Fruit fly (Drosophila melanogaster) whole organism, embryonic: ENCODE results near the gene CG13984.

ENCODE experiments used
- Awh ChIP-seq: fragments of 200-800 bp; sonication (Bioruptor generic); IDR thresholded peaks from 2 replicates; pipeline ENCODE4, ENCODE4 v1.3.6; 2022; ENCODE audit warnings: missing biosample characterization, missing genetic modification characterization
- CG10267 ChIP-seq: fragments of 200-800 bp; sonication (Bioruptor generic); optimal IDR thresholded peaks from 2 replicates; lab custom pipeline; 2018; ENCODE audit warnings: missing biosample characterization, mild to moderate bottlenecking, missing genetic modification characterization, moderate library complexity
- CG10274 ChIP-seq: fragments of 200-800 bp; sonication (Bioruptor generic); optimal IDR thresholded peaks from 3 replicates; lab custom pipeline; 2017; ENCODE audit warnings: missing biosample characterization, mild to moderate bottlenecking, missing genetic modification characterization
- CG11696 ChIP-seq: fragments of 200-800 bp; sonication (Bioruptor generic); IDR thresholded peaks from 2 replicates; pipeline ENCODE4 v1.3.6; 2022; ENCODE audit warnings: missing biosample characterization, missing genetic modification characterization
- CG12299 ChIP-seq: fragments of 200-800 bp; sonication (Bioruptor generic); optimal IDR thresholded peaks from 2 replicates; lab custom pipeline; 2018; ENCODE audit warnings: missing biosample characterization, mild to moderate bottlenecking, missing genetic modification characterization
- CG13287 ChIP-seq: fragments of 200-800 bp; sonication (Bioruptor generic); IDR thresholded peaks from 2 replicates; pipeline ENCODE4 v1.3.6; 2022; ENCODE audit warnings: missing biosample characterization, missing genetic modification characterization; ENCODE audit not compliant: partially characterized antibody
- CG13894 ChIP-seq: fragments of 200-800 bp; sonication (Bioruptor generic); optimal IDR thresholded peaks from 3 replicates; lab custom pipeline; 2018; ENCODE audit warnings: missing biosample characterization, mild to moderate bottlenecking, missing genetic modification characterization, moderate library complexity
- CG15269 ChIP-seq: fragments of 200-800 bp; sonication (Bioruptor generic); optimal IDR thresholded peaks from 2 replicates; lab custom pipeline; 2018; ENCODE audit warnings: missing biosample characterization, mild to moderate bottlenecking, missing genetic modification characterization, moderate library complexity
- CG16815 ChIP-seq: fragments of 200-800 bp; sonication (Bioruptor generic); optimal IDR thresholded peaks from 3 replicates; lab custom pipeline; 2017; ENCODE audit warnings: missing biosample characterization, mild to moderate bottlenecking, missing genetic modification characterization
- CG17568 ChIP-seq: fragments of 200-800 bp; sonication (Bioruptor generic); optimal IDR thresholded peaks from 2 replicates; lab custom pipeline; 2018; ENCODE audit warnings: missing biosample characterization, mild to moderate bottlenecking, missing genetic modification characterization, moderate library complexity
- CG17912 ChIP-seq: fragments of 200-800 bp; sonication (Bioruptor generic); optimal IDR thresholded peaks from 2 replicates; lab custom pipeline; 2018; ENCODE audit warnings: missing biosample characterization, mild to moderate bottlenecking, missing genetic modification characterization
- CG2120 ChIP-seq: fragments of 200-800 bp; sonication (Bioruptor generic); optimal IDR thresholded peaks from 3 replicates; lab custom pipeline; 2016; ENCODE audit warnings: missing biosample characterization, missing genetic modification characterization
- CG2199 ChIP-seq: fragments of 200-800 bp; sonication (Bioruptor generic); IDR thresholded peaks from 3 replicates; pipeline ENCODE4 v1.3.6; 2022; ENCODE audit warnings: missing biosample characterization, missing genetic modification characterization
- CG2678 ChIP-seq: fragments of 200-800 bp; sonication (Bioruptor generic); optimal IDR thresholded peaks from 3 replicates; lab custom pipeline; 2019; ENCODE audit warnings: missing biosample characterization, mild to moderate bottlenecking, missing genetic modification characterization, moderate library complexity
- CG43689 ChIP-seq: fragments of 200-800 bp; sonication (Bioruptor generic); IDR thresholded peaks from 2 replicates; pipeline ENCODE4 v1.3.6; 2022; ENCODE audit warnings: missing biosample characterization, missing genetic modification characterization
- CG4730 ChIP-seq: fragments of 200-800 bp; sonication (Bioruptor generic); IDR thresholded peaks from 2 replicates; pipeline ENCODE4 v1.3.6; 2022; ENCODE audit warnings: missing biosample characterization, missing genetic modification characterization
- CG8359 ChIP-seq: fragments of 200-800 bp; sonication (Bioruptor generic); optimal IDR thresholded peaks from 2 replicates; lab custom pipeline; 2017; ENCODE audit warnings: missing biosample characterization, mild to moderate bottlenecking, missing genetic modification characterization, borderline replicate concordance
- Dip2 ChIP-seq: fragments of 200-800 bp; sonication (Bioruptor generic); IDR thresholded peaks from 2 replicates; pipeline ENCODE4 v1.3.6; 2022; ENCODE audit warnings: missing biosample characterization, missing genetic modification characterization
- Dll ChIP-seq: fragments of 200-800 bp; sonication (Bioruptor generic); IDR thresholded peaks from 4 replicates; pipeline ENCODE4 v1.3.6; 2022; ENCODE audit warnings: missing biosample characterization, missing genetic modification characterization; ENCODE audit not compliant: partially characterized antibody
- Drgx ChIP-seq: fragments of 200-800 bp; sonication (Bioruptor generic); IDR thresholded peaks from 2 replicates; pipeline ENCODE4 v1.3.6; 2022; ENCODE audit warnings: missing biosample characterization, missing genetic modification characterization
- Ets65A ChIP-seq: fragments of 200-800 bp; sonication (Bioruptor generic); peaks from one replicate; lab custom pipeline; 2016; ENCODE audit warnings: missing biosample characterization, missing genetic modification characterization
- Hand ChIP-seq: fragments of 200-800 bp; sonication (Bioruptor generic); optimal IDR thresholded peaks from 2 replicates; lab custom pipeline; 2017; ENCODE audit warnings: mild to moderate bottlenecking, missing biosample characterization, missing genetic modification reagents, missing genetic modification characterization
- Med ChIP-seq: fragments of 200-800 bp; sonication (Bioruptor generic); peaks from one replicate; lab custom pipeline; 2016; ENCODE audit warnings: missing biosample characterization, missing genetic modification characterization, mild to moderate bottlenecking, inconsistent platforms, moderate library complexity
- Nf-YC ChIP-seq: fragments of 200-800 bp; optimal IDR thresholded peaks from 3 replicates; lab custom pipeline; 2019; ENCODE audit warnings: missing biosample characterization, mild to moderate bottlenecking, missing genetic modification characterization, moderate library complexity
- bsh ChIP-seq, 2 experiments: fragments of 200-800 bp; sonication (Bioruptor generic); optimal IDR thresholded peaks; 2 replicates each; lab custom pipeline; 2017 to 2018; ENCODE audit warnings: mild to moderate bottlenecking in 2 of 2, missing biosample characterization in 2 of 2, missing genetic modification characterization in 2 of 2, moderate library complexity in 1 of 2
- chif ChIP-seq, 2 experiments: fragments of 200-800 bp; sonication (Bioruptor generic); optimal IDR thresholded peaks; 3 replicates each; lab custom pipeline; 2016; ENCODE audit warnings: missing biosample characterization in 2 of 2, missing genetic modification characterization in 2 of 2
- ci ChIP-seq: fragments of 200-800 bp; sonication (Bioruptor generic); IDR thresholded peaks from 3 replicates; pipeline ENCODE4 v1.3.6; 2022; ENCODE audit warnings: missing biosample characterization, missing genetic modification characterization
- dati ChIP-seq: fragments of 200-800 bp; sonication (Bioruptor generic); IDR thresholded peaks from 2 replicates; pipeline ENCODE4 v1.3.6; 2022; ENCODE audit warnings: missing biosample characterization, missing genetic modification characterization
- dimm ChIP-seq: fragments of 200-800 bp; sonication (Bioruptor generic); IDR thresholded peaks from 2 replicates; pipeline ENCODE4 v1.3.6; 2022; ENCODE audit warnings: missing biosample characterization, missing genetic modification characterization
- disco-r ChIP-seq: fragments of 200-800 bp; sonication (Bioruptor generic); optimal IDR thresholded peaks from 2 replicates; lab custom pipeline; 2016; ENCODE audit warnings: missing biosample characterization, missing genetic modification characterization
- dmrt99B ChIP-seq: fragments of 200-800 bp; sonication (Bioruptor generic); optimal IDR thresholded peaks from 2 replicates; lab custom pipeline; 2018; ENCODE audit warnings: missing biosample characterization, mild to moderate bottlenecking, missing genetic modification characterization, moderate library complexity
- dysf ChIP-seq: fragments of 200-800 bp; sonication (Bioruptor generic); IDR thresholded peaks from 3 replicates; pipeline ENCODE4 v1.3.6; 2022; ENCODE audit warnings: missing biosample characterization, missing genetic modification characterization
- esg ChIP-seq: fragments of 200-800 bp; sonication (Bioruptor generic); conservative IDR thresholded peaks from 2 replicates; pipeline ENCODE4 v1.3.6; 2022; ENCODE audit warnings: missing biosample characterization, missing genetic modification characterization
- eve ChIP-seq, 2 experiments: fragments of >200 bp; optimal IDR thresholded peaks; 2 replicates each; lab custom pipeline; 2017; ENCODE audit warnings: missing biosample characterization in 2 of 2, missing genetic modification characterization in 2 of 2
- gem ChIP-seq: fragments of 200-800 bp; sonication (Bioruptor generic); optimal IDR thresholded peaks from 2 replicates; lab custom pipeline; 2019; ENCODE audit warnings: missing biosample characterization, mild to moderate bottlenecking, missing genetic modification characterization, moderate library complexity
- gro ChIP-seq: fragments of 200-800 bp; sonication (Bioruptor generic); optimal IDR thresholded peaks from 2 replicates; lab custom pipeline; 2016; ENCODE audit warnings: missing biosample characterization, missing genetic modification characterization
- lov ChIP-seq, 2 experiments: fragments of 200-800 bp in 1 of 2; fragments of >200 bp in 1 of 2; sonication (Bioruptor generic) in 1 of 2; IDR thresholded peaks in 1 of 2; optimal IDR thresholded peaks in 1 of 2; 2 replicates in 1 of 2; 3 replicates in 1 of 2; pipeline versions ENCODE4 v1.3.6 to Lab custom; 2017 to 2022; ENCODE audit warnings: missing biosample characterization in 1 of 2, missing genetic modification characterization in 1 of 2
- onecut ChIP-seq: fragments of 200-800 bp; sonication (Bioruptor generic); IDR thresholded peaks from 2 replicates; pipeline ENCODE4 v1.3.6; 2022; ENCODE audit warnings: missing biosample characterization, missing genetic modification characterization
- pum ChIP-seq: fragments of 200-800 bp; sonication (Bioruptor generic); optimal IDR thresholded peaks from 2 replicates; lab custom pipeline; 2016; ENCODE audit warnings: missing biosample characterization, missing genetic modification characterization
- pzg ChIP-seq: fragments of 200-800 bp; sonication (Bioruptor generic); optimal IDR thresholded peaks from 3 replicates; lab custom pipeline; 2018; ENCODE audit warnings: missing biosample characterization, mild to moderate bottlenecking, missing genetic modification characterization, moderate library complexity
- sens ChIP-seq: fragments of 200-800 bp; sonication (Bioruptor generic); peaks from one replicate; lab custom pipeline; 2016; ENCODE audit warnings: missing biosample characterization, missing genetic modification characterization
- sqz ChIP-seq: fragments of 200-800 bp; sonication (Bioruptor generic); optimal IDR thresholded peaks from 3 replicates; lab custom pipeline; 2018; ENCODE audit warnings: missing biosample characterization, mild to moderate bottlenecking, missing genetic modification characterization
- tup ChIP-seq: fragments of 200-800 bp; sonication (Bioruptor generic); optimal IDR thresholded peaks from 2 replicates; lab custom pipeline; 2016; ENCODE audit warnings: missing biosample characterization, mild to moderate bottlenecking, missing genetic modification characterization, moderate library complexity
- vvl ChIP-seq: fragments of 200-800 bp; sonication (Bioruptor generic); IDR thresholded peaks from 2 replicates; pipeline ENCODE4 v1.3.6; 2022; ENCODE audit warnings: missing biosample characterization, missing genetic modification characterization

The CG13984 gene

DNA sequence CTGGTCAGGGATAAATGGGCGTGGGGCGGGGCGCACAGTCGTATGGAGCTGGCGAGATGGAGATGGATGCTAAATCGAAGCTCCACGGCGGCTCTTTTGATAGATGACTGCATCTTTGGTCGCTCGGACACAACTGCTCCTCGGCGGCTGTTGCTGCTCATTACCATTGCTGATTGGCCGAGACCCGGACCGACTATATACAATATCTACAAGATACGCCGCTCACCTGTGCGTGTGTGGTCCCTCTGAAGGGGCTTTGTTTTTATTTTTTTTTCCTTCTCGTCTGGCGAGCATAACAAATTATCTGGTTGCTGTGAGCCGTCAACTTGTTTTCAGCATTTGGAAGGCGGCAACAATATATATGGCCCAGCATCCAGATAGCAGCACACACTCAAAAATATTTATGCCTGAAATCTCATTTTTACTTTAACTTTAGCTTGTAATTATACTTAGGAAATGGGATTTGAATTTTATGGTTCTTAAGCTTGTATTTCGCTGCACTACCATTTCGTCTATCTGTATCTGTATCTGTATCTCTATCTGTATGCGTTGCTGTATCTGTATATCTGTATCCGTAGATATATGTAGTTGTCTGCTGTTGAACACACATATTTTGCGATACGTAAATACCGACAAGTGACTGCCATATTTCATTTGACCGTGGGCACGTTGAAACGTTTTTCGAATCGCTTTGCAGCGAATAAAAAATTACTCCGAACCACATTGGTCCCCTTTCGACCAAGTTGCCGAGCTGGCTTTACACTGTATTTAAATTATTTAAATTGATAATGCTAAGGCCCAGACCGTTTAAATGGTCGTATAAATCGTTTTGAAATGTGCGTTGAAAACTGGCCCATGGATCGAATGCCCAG, 34.4 kb upstream of the CG13984 start:
- TF ChIP-seq dysf (GFP tag; lab: Robert Waterston, UW), result 0 out of 3 replicates have a peak, but pooled peaks have one; percentile 17
- peak; percentile 30 for TF ChIP-seq Nf-YC
- TF ChIP-seq CG16815 (GFP tag; lab: Kevin White, UChicago), result no peak
- TF ChIP-seq ci (GFP tag; lab: Robert Waterston, UW), result peak; percentile 63; the same call in 1 of the 3 replicates
- no peak for TF ChIP-seq Dll (GFP tag; lab: Robert Waterston, UW)
- peak in 1 of 2 experiments; percentile 35 for TF ChIP-seq eve (GFP tag; optimal IDR thresholded peaks at IDR 0.05; lab: Kevin White, UChicago)
- TF ChIP-seq gro (GFP tag; lab: Kevin White, UChicago), result no peak
- TF ChIP-seq CG13287, result no peak
- peak; percentile 5 for TF ChIP-seq CG2678 (tag; lab: Kevin White, UChicago)
- TF ChIP-seq sqz (GFP tag; lab: Kevin White, UChicago), result peak; percentile 24
- TF ChIP-seq Awh (GFP tag; lab: Robert Waterston, UW), result peak; percentile 85
- peak; percentile 88 for TF ChIP-seq Ets65A
- peak; percentile 11 for TF ChIP-seq dmrt99B (tag; lab: Kevin White, UChicago)
- peak; percentile 6 for TF ChIP-seq CG8359 (GFP tag; lab: Kevin White, UChicago)
- peak; percentile 51; the same call in 1 of the 2 replicates for TF ChIP-seq vvl (GFP tag; lab: Robert Waterston, UW)
- peak; percentile 20 for TF ChIP-seq CG15269 (tag; lab: Kevin White, UChicago)
- TF ChIP-seq gem, result peak; percentile 18
- no peak for TF ChIP-seq sens (GFP tag; lab: Kevin White, UChicago)
- TF ChIP-seq onecut (GFP tag; lab: Robert Waterston, UW), result no peak
- TF ChIP-seq esg, result no peak

dm6 chr2L:6275981-6276380, 32.6 kb upstream of the CG13984 start:
- TF ChIP-seq CG8359 (GFP tag; lab: Kevin White, UChicago) (peak; percentile 92), lov (optimal IDR thresholded peaks at IDR 0.05; lab: Kevin White, UChicago) (no peak), lov (GFP tag; IDR thresholded peaks at IDR 0.05; lab: Robert Waterston, UW) (0 out of 3 replicates have a peak, but pooled peaks have one; percentile 18), CG2199 (no peak), CG2120 (GFP tag; lab: Kevin White, UChicago) (no peak), dimm (GFP tag; lab: Robert Waterston, UW) (no peak)

- peak; percentile 13 for TF ChIP-seq Med (GFP tag; lab: Kevin White, UChicago)
- no peak for TF ChIP-seq CG10274 (GFP tag; lab: Kevin White, UChicago)
- TF ChIP-seq Drgx (GFP tag; lab: Robert Waterston, UW), result 0 out of 2 replicates have a peak, but pooled peaks have one; percentile 9
- TF ChIP-seq CG13894 (tag; lab: Kevin White, UChicago), result no peak
- no peak for TF ChIP-seq chif (GFP tag; optimal IDR thresholded peaks at IDR 0.05; lab: Kevin White, UChicago)
- no peak for TF ChIP-seq CG17568 (GFP tag; lab: Kevin White, UChicago)
These were observed 31.8 kb upstream of the CG13984 start for dm6 chr2L:6276815-6277214.

- TF ChIP-seq Hand (GFP tag; lab: Kevin White, UChicago), result peak; percentile 30
- TF ChIP-seq CG10267 (tag; lab: Kevin White, UChicago), result peak; percentile 61
- no peak for TF ChIP-seq dati
- TF ChIP-seq CG17912 (GFP tag; lab: Kevin White, UChicago), result no peak
- no peak for TF ChIP-seq pzg (GFP tag; lab: Kevin White, UChicago)
- peak; percentile 31; the same call in 1 of the 2 replicates for TF ChIP-seq CG11696 (GFP tag; lab: Robert Waterston, UW)
- peak; percentile 59 for TF ChIP-seq CG12299
- 0 out of 2 replicates have a peak, but pooled peaks have one; percentile 33 for TF ChIP-seq CG4730 (GFP tag; lab: Robert Waterston, UW)
- no peak for TF ChIP-seq disco-r (GFP tag; lab: Kevin White, UChicago)
- peak; percentile 16 for TF ChIP-seq pum (GFP tag; lab: Kevin White, UChicago)
- TF ChIP-seq tup (GFP tag; lab: Kevin White, UChicago), result peak; percentile 4
- TF ChIP-seq bsh (GFP tag; optimal IDR thresholded peaks at IDR 0.05; lab: Kevin White, UChicago), result peak in 1 of 2 experiments; percentile 75
- TF ChIP-seq CG43689 (GFP tag; lab: Robert Waterston, UW), result peak; percentile 48; the same call in 1 of the 2 replicates
- TF ChIP-seq Dip2 (GFP tag; lab: Robert Waterston, UW), result no peak
These were observed 28.3 kb upstream of the CG13984 start for dm6 chr2L:6280328-6280727.
